Worm (Caenorhabditis elegans) whole organism, L4/young adult: ENCODE results near the gene fbxa-80.

Source experiments
- W03F9.2 ChIP-seq: fragments of 150-350 bp; optimal IDR thresholded peaks from 2 replicates; lab custom pipeline; 2014; ENCODE audit warnings: missing biosample characterization, missing genetic modification characterization
- him-1 ChIP-seq: sonication (generic microtip); optimal IDR thresholded peaks from 2 replicates; lab custom pipeline; 2016; ENCODE audit warnings: missing genotype, missing genetic modification reagents, missing genetic modification characterization, missing compliant biosample characterization

DNA sequence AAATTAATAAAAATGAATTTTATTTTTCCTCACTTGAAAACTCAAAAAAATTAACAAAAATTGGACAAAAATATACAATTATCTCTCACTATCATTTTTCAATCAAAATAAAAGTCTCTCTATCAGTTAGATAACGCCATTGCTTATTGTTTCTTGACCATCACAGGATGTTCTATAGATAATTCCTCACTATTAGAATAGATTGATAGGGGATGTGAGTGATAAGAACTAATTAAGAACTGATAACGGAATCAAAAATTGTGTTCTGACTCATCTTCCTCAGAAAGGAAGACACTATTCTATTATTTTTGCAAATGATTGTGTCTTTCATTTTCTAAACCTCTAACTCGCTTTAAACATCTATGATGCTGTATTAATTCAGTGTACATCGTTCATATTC is 25.9 kb downstream of the fbxa-80 start:
- TF ChIP-seq W03F9.2 (tag; lab: Kevin White, UChicago) (no peak), him-1 (tag; lab: Kevin White, UChicago) (no peak)
